Worm (Caenorhabditis elegans) whole organism, young adult: ENCODE results near the gene clec-239.

ENCODE experiments used
- B0019.2 ChIP-seq: fragments of 200-800 bp; sonication (Bioruptor generic); conservative IDR thresholded peaks from 2 replicates; pipeline ENCODE4 v1.3.6; 2022; ENCODE audit warnings: missing genetic modification reagents, missing genetic modification characterization, missing compliant biosample characterization
- B0336.3 ChIP-seq: fragments of 200-800 bp; sonication (Bioruptor generic); IDR thresholded peaks from 2 replicates; pipeline ENCODE4 v1.3.6; 2022; ENCODE audit warnings: missing genetic modification characterization, missing compliant biosample characterization
- F10E7.11 ChIP-seq: sonication (generic microtip); optimal IDR thresholded peaks from 2 replicates; lab custom pipeline; 2017; ENCODE audit warnings: mild to moderate bottlenecking, missing genetic modification characterization, moderate library complexity, missing compliant biosample characterization
- F23B12.7 ChIP-seq: sonication (generic microtip); optimal IDR thresholded peaks from 2 replicates; lab custom pipeline; 2017; ENCODE audit warnings: missing genetic modification characterization, mild to moderate bottlenecking, missing compliant biosample characterization, antibody characterized with exemption, moderate library complexity; ENCODE audit not compliant: insufficient read depth
- F49E8.2 ChIP-seq: sonication (generic microtip); optimal IDR thresholded peaks from 3 replicates; lab custom pipeline; 2017; ENCODE audit warnings: missing genetic modification characterization, mild to moderate bottlenecking, missing compliant biosample characterization, antibody characterized with exemption, moderate library complexity; ENCODE audit not compliant: insufficient read depth
- F57C9.4 ChIP-seq: sonication (generic microtip); optimal IDR thresholded peaks from 2 replicates; lab custom pipeline; 2017; ENCODE audit warnings: mild to moderate bottlenecking, missing genetic modification characterization, missing compliant biosample characterization
- K11D2.4 ChIP-seq: fragments of 200-800 bp; sonication (Bioruptor generic); IDR thresholded peaks from 2 replicates; pipeline ENCODE4 v1.3.6; 2022; ENCODE audit warnings: missing genetic modification reagents, missing genetic modification characterization, missing compliant biosample characterization
- T26A5.8 ChIP-seq: sonication (generic microtip); optimal IDR thresholded peaks from 2 replicates; lab custom pipeline; 2016; ENCODE audit warnings: missing genetic modification characterization, missing compliant biosample characterization
- Y53F4B.3 ChIP-seq: fragments of 200-800 bp; sonication (Bioruptor generic); IDR thresholded peaks from 2 replicates; pipeline ENCODE4 v1.3.6; 2022; ENCODE audit warnings: missing genetic modification reagents, missing genetic modification characterization, missing compliant biosample characterization
- Y53G8AR.9 ChIP-seq: fragments of 200-800 bp; sonication (Bioruptor generic); conservative IDR thresholded peaks from 2 replicates; pipeline ENCODE4 v1.3.6; 2022; ENCODE audit warnings: missing genetic modification reagents, missing genetic modification characterization, missing compliant biosample characterization
- Y56A3A.18 ChIP-seq: fragments of 200-800 bp; sonication (Bioruptor generic); IDR thresholded peaks from 2 replicates; pipeline ENCODE4 v1.3.6; 2022; ENCODE audit warnings: missing genetic modification reagents, missing genetic modification characterization, missing compliant biosample characterization
- Y67H2A.10 ChIP-seq: fragments of 200-800 bp; sonication (Bioruptor generic); conservative IDR thresholded peaks from 2 replicates; pipeline ENCODE4 v1.3.6; 2022; ENCODE audit warnings: missing genetic modification reagents, missing genetic modification characterization, missing compliant biosample characterization
- Y95B8A.8 ChIP-seq: fragments of 200-800 bp; sonication (Bioruptor generic); IDR thresholded peaks from 2 replicates; pipeline ENCODE4 v1.3.6; 2022; ENCODE audit warnings: missing genetic modification reagents, missing genetic modification characterization, missing compliant biosample characterization
- atf-7 ChIP-seq: sonication (generic microtip); optimal IDR thresholded peaks from 2 replicates; lab custom pipeline; 2017; ENCODE audit warnings: mild to moderate bottlenecking, missing genetic modification characterization, missing compliant biosample characterization
- attf-3 ChIP-seq: fragments of 200-800 bp; sonication (Bioruptor generic); conservative IDR thresholded peaks from 2 replicates; pipeline ENCODE4 v1.3.6; 2022; ENCODE audit warnings: missing genetic modification reagents, missing genetic modification characterization, missing compliant biosample characterization
- bed-2 ChIP-seq: fragments of 200-800 bp; sonication (Bioruptor generic); IDR thresholded peaks from 2 replicates; pipeline ENCODE4 v1.3.6; 2022; ENCODE audit warnings: missing genetic modification reagents, missing genetic modification characterization, missing compliant biosample characterization
- ccch-3 ChIP-seq: fragments of 200-800 bp; sonication (Bioruptor generic); optimal IDR thresholded peaks from 2 replicates; lab custom pipeline; 2018; ENCODE audit warnings: mild to moderate bottlenecking, missing genetic modification characterization, missing compliant biosample characterization
- cebp-2 ChIP-seq: fragments of 200-800 bp; sonication (Bioruptor generic); IDR thresholded peaks from 2 replicates; pipeline ENCODE4 v1.3.6; 2022; ENCODE audit warnings: missing genetic modification characterization, missing compliant biosample characterization
- ceh-100 ChIP-seq: fragments of 200-800 bp; sonication (Bioruptor generic); IDR thresholded peaks from 2 replicates; pipeline ENCODE4 v1.3.6; 2022; ENCODE audit warnings: missing genetic modification reagents, missing genetic modification characterization, missing compliant biosample characterization
- ceh-91 ChIP-seq: fragments of 200-800 bp; sonication (Bioruptor generic); IDR thresholded peaks from 2 replicates; pipeline ENCODE4 v1.3.6; 2022; ENCODE audit warnings: missing genetic modification reagents, missing genetic modification characterization, missing compliant biosample characterization
- dpff-1 ChIP-seq: sonication (generic microtip); optimal IDR thresholded peaks from 2 replicates; lab custom pipeline; 2017; ENCODE audit warnings: mild to moderate bottlenecking, missing genetic modification characterization, missing compliant biosample characterization
- egl-18 ChIP-seq: fragments of 200-800 bp; sonication (Bioruptor generic); IDR thresholded peaks from 2 replicates; pipeline ENCODE4 v1.3.6; 2022; ENCODE audit warnings: missing genetic modification reagents, missing genetic modification characterization, missing compliant biosample characterization
- fkh-3 ChIP-seq: sonication (generic microtip); optimal IDR thresholded peaks from 2 replicates; lab custom pipeline; 2016; ENCODE audit warnings: mild to moderate bottlenecking, missing genetic modification characterization, missing compliant biosample characterization
- gei-17 ChIP-seq: fragments of 200-800 bp; sonication (Bioruptor generic); optimal IDR thresholded peaks from 2 replicates; lab custom pipeline; 2018; ENCODE audit warnings: mild to moderate bottlenecking, missing genetic modification characterization, missing compliant biosample characterization
- him-1 ChIP-seq: sonication (generic microtip); optimal IDR thresholded peaks from 2 replicates; lab custom pipeline; 2016; ENCODE audit warnings: missing genotype, missing genetic modification reagents, missing genetic modification characterization, missing compliant biosample characterization
- hlh-12 ChIP-seq: sonication (generic microtip); optimal IDR thresholded peaks from 2 replicates; lab custom pipeline; 2016; ENCODE audit warnings: missing genetic modification characterization, missing compliant biosample characterization
- hmg-1.2 ChIP-seq: fragments of 200-800 bp; sonication (Bioruptor generic); IDR thresholded peaks from 2 replicates; pipeline ENCODE4 v1.3.6; 2022; ENCODE audit warnings: missing genetic modification reagents, missing genetic modification characterization, missing compliant biosample characterization
- hmg-20 ChIP-seq: fragments of 200-800 bp; sonication (Bioruptor generic); IDR thresholded peaks from 2 replicates; pipeline ENCODE4 v1.3.6; 2022; ENCODE audit warnings: missing genetic modification reagents, missing genetic modification characterization, missing compliant biosample characterization
- lag-1 ChIP-seq: fragments of 200-800 bp; sonication (Bioruptor generic); IDR thresholded peaks from 2 replicates; pipeline ENCODE4 v1.3.6; 2022; ENCODE audit warnings: missing genetic modification reagents, missing genetic modification characterization, missing compliant biosample characterization
- lin-26 ChIP-seq: fragments of 200-800 bp; sonication (Bioruptor generic); IDR thresholded peaks from 2 replicates; pipeline ENCODE4 v1.3.6; 2022; ENCODE audit warnings: missing genetic modification reagents, missing genetic modification characterization, missing compliant biosample characterization
- madf-3 ChIP-seq: fragments of 200-800 bp; sonication (Bioruptor generic); IDR thresholded peaks from 2 replicates; pipeline ENCODE4 v1.3.6; 2022; ENCODE audit warnings: missing genetic modification reagents, missing genetic modification characterization, missing compliant biosample characterization
- madf-8 ChIP-seq: fragments of 200-800 bp; sonication (Bioruptor generic); conservative IDR thresholded peaks from 2 replicates; pipeline ENCODE4 v1.3.6; 2022; ENCODE audit warnings: missing genetic modification reagents, missing genetic modification characterization, missing compliant biosample characterization
- nfya-1 ChIP-seq: sonication (generic microtip); optimal IDR thresholded peaks from 2 replicates; lab custom pipeline; 2017; ENCODE audit warnings: antibody characterized with exemption, missing compliant biosample characterization, missing genetic modification characterization, borderline replicate concordance; ENCODE audit not compliant: insufficient read depth
- nfyb-1 ChIP-seq: fragments of 200-800 bp; sonication (Bioruptor generic); IDR thresholded peaks from 2 replicates; pipeline ENCODE4 v1.3.6; 2022; ENCODE audit warnings: missing genetic modification reagents, missing genetic modification characterization, missing compliant biosample characterization
- pha-4 ChIP-seq: fragments of 150-350 bp; sonication (generic microtip); optimal IDR thresholded peaks from 2 replicates; lab custom pipeline; 2014; ENCODE audit warnings: missing biosample characterization, missing genetic modification reagents, missing genetic modification characterization
- rcor-1 ChIP-seq: fragments of 200-800 bp; sonication (Bioruptor generic); IDR thresholded peaks from 2 replicates; pipeline ENCODE4 v1.3.6; 2022; ENCODE audit warnings: missing genetic modification reagents, missing genetic modification characterization, missing compliant biosample characterization
- sdz-38 ChIP-seq: sonication (generic microtip); optimal IDR thresholded peaks from 2 replicates; lab custom pipeline; 2016; ENCODE audit warnings: missing genotype, missing genetic modification characterization, missing compliant biosample characterization
- sea-2 ChIP-seq: fragments of 200-800 bp; sonication (Bioruptor generic); IDR thresholded peaks from 2 replicates; pipeline ENCODE4 v1.3.6; 2022; ENCODE audit warnings: missing genetic modification characterization, missing compliant biosample characterization
- snpc-1.3 ChIP-seq: sonication (generic microtip); optimal IDR thresholded peaks from 2 replicates; lab custom pipeline; 2017; ENCODE audit warnings: missing genetic modification characterization, mild to moderate bottlenecking, missing compliant biosample characterization, antibody characterized with exemption, moderate library complexity, missing genotype, missing genetic modification reagents; ENCODE audit not compliant: insufficient read depth
- snpc-3.4 ChIP-seq: sonication (generic microtip); optimal IDR thresholded peaks from 2 replicates; lab custom pipeline; 2017; ENCODE audit warnings: missing genetic modification characterization, mild to moderate bottlenecking, missing compliant biosample characterization, antibody characterized with exemption, moderate library complexity, missing genotype, missing genetic modification reagents
- tbx-9 ChIP-seq: sonication (generic microtip); optimal IDR thresholded peaks from 2 replicates; lab custom pipeline; 2016; ENCODE audit warnings: borderline replicate concordance, missing genetic modification characterization, inconsistent platforms, missing compliant biosample characterization
- xnd-1 ChIP-seq: sonication (generic microtip); optimal IDR thresholded peaks from 2 replicates; lab custom pipeline; 2016; ENCODE audit warnings: missing genotype, missing genetic modification reagents, missing genetic modification characterization, missing compliant biosample characterization
- zim-3 ChIP-seq: sonication (generic microtip); optimal IDR thresholded peaks from 2 replicates; lab custom pipeline; 2017; ENCODE audit warnings: mild to moderate bottlenecking, missing genetic modification characterization, moderate library complexity, missing compliant biosample characterization
- ztf-22 ChIP-seq: fragments of 200-800 bp; sonication (Bioruptor generic); optimal IDR thresholded peaks from 2 replicates; lab custom pipeline; 2018; ENCODE audit warnings: mild to moderate bottlenecking, missing genetic modification characterization, moderate library complexity, missing compliant biosample characterization
- ztf-28 ChIP-seq: fragments of 200-800 bp; sonication (Bioruptor generic); IDR thresholded peaks from 2 replicates; pipeline ENCODE4 v1.3.6; 2022; ENCODE audit warnings: missing genetic modification reagents, missing genetic modification characterization, missing compliant biosample characterization
- ztf-6 ChIP-seq: fragments of 200-800 bp; sonication (Bioruptor generic); IDR thresholded peaks from 2 replicates; pipeline ENCODE4 v1.3.6; 2022; ENCODE audit warnings: missing genetic modification reagents, missing genetic modification characterization, missing compliant biosample characterization

clec-239 gene

ce11 chrV:16954766-16955165, 1.6 kb upstream of the clec-239 start, which contains the start of gene srh-206:
srh-206 (minus strand) TSS chrV:16954866.
- TF ChIP-seq atf-7 (no peak), Y56A3A.18 (GFP tag; lab: Robert Waterston, UW) (no peak), Y95B8A.8 (GFP tag; lab: Robert Waterston, UW) (no peak), K11D2.4 (no peak), hmg-1.2 (GFP tag; lab: Robert Waterston, UW) (no peak), ceh-91 (GFP tag; lab: Robert Waterston, UW) (no peak), ccch-3 (GFP tag; lab: Kevin White, UChicago) (no peak), sea-2 (no peak), snpc-3.4 (no peak)

ce11 chrV:16958975-16959374, 2.6 kb downstream of the clec-239 start:
- TF ChIP-seq nfyb-1 (GFP tag; lab: Robert Waterston, UW) (peak; percentile 15; the same call in 1 of the 2 replicates), fkh-3 (tag; lab: Kevin White, UChicago) (no peak), Y67H2A.10 (no peak), Y53G8AR.9 (GFP tag; lab: Robert Waterston, UW) (no peak), snpc-1.3 (tag; lab: Kevin White, UChicago) (no peak), rcor-1 (GFP tag; lab: Robert Waterston, UW) (no peak), ztf-22 (GFP tag; lab: Kevin White, UChicago) (no peak)
- TF ChIP-seq, all 124 proteins: peak for 1

DNA sequence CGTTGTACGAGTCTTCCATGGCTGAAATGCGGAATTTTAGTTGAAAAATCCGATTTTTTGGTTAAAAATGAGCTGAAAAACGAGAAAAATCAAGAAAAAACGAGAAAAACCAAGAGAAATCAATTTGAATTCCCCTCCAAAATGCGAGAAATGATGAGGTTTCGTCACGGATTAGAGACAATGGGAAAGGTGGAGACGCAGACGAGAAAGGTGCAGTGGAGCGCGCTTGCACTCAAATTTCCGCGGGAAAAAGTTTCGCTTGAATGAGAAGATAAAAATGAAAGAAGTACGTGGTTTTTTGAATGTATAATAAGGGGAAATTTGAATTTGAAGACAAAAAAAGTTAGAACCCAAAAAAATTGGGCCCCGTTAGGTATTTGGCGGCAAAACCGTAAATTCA, 9.3 kb downstream of the clec-239 start, which contains the start of gene efl-1:
TSS of gene efl-1 (minus strand) at position 21 of the 400 bp plus-strand sequence.
- TF ChIP-seq F49E8.2 (tag; lab: Kevin White, UChicago) (no peak), madf-8 (peak; percentile 35), ztf-28 (GFP tag; lab: Robert Waterston, UW) (no peak), T26A5.8 (tag; lab: Kevin White, UChicago) (no peak), pha-4 (tag; lab: Kevin White, UChicago) (peak; percentile 82), egl-18 (GFP tag; lab: Robert Waterston, UW) (no peak), F57C9.4 (tag; lab: Kevin White, UChicago) (no peak), F10E7.11 (tag; lab: Kevin White, UChicago) (no peak), attf-3 (GFP tag; lab: Robert Waterston, UW) (no peak), zim-3 (tag; lab: Kevin White, UChicago) (no peak), tbx-9 (tag; lab: Kevin White, UChicago) (no peak), F23B12.7 (tag; lab: Kevin White, UChicago) (peak; percentile 11), Y95B8A.8 (GFP tag; lab: Robert Waterston, UW) (0 out of 2 replicates have a peak, but pooled peaks have one; percentile 71), dpff-1 (tag; lab: Kevin White, UChicago) (no peak), hmg-20 (GFP tag; lab: Robert Waterston, UW) (no peak), gei-17 (GFP tag; lab: Kevin White, UChicago) (no peak), madf-3 (GFP tag; lab: Robert Waterston, UW) (no peak), him-1 (tag; lab: Kevin White, UChicago) (peak; percentile 28), ztf-6 (no peak), xnd-1 (tag; lab: Kevin White, UChicago) (peak; percentile 20), sdz-38 (tag; lab: Kevin White, UChicago) (no peak), ceh-100 (GFP tag; lab: Robert Waterston, UW) (no peak), Y53F4B.3 (0 out of 2 replicates have a peak, but pooled peaks have one; percentile 38), B0019.2 (GFP tag; lab: Robert Waterston, UW) (no peak), nfya-1 (tag; lab: Kevin White, UChicago) (no peak), hlh-12 (tag; lab: Kevin White, UChicago) (no peak), B0336.3 (GFP tag; lab: Robert Waterston, UW) (peak; percentile 67; the same call in 1 of the 2 replicates), lag-1 (GFP tag; lab: Robert Waterston, UW) (no peak), cebp-2 (0 out of 2 replicates have a peak, but pooled peaks have one; percentile 16), bed-2 (GFP tag; lab: Robert Waterston, UW) (no peak), lin-26 (GFP tag; lab: Robert Waterston, UW) (no peak), K11D2.4 (no peak)
